Worm (Caenorhabditis elegans): ENCODE measurements around the gene F56C4.4.

F56C4.4 gene

ce11 chrIV:10596505-10596904, 34.6 kb downstream of the F56C4.4 start, which contains the start of gene C43F9.11:
TSS of gene C43F9.11 (plus strand) at chrIV:10596805.
- TF ChIP-seq ceh-13 (GFP tag; optimal IDR thresholded peaks at IDR 0.05), result no peak
- TF ChIP-seq aly-1 (tag; optimal IDR thresholded peaks at IDR 0.05), result no peak
- no peak for TF ChIP-seq tbx-37 (GFP tag; conservative IDR thresholded peaks at IDR 0.05)
- TF ChIP-seq tbx-11 (GFP tag; IDR thresholded peaks at IDR 0.05), result no peak
- TF ChIP-seq hnd-1 (tag; optimal IDR thresholded peaks at IDR 0.05), result no peak
- no peak for TF ChIP-seq scrt-1 (GFP tag; IDR thresholded peaks at IDR 0.05)
- TF ChIP-seq hmbx-1 (tag; optimal IDR thresholded peaks at IDR 0.05), result no peak
- TF ChIP-seq hmg-4 (GFP tag; optimal IDR thresholded peaks at IDR 0.05), result no peak
- no peak for TF ChIP-seq sea-1 (GFP tag; conservative IDR thresholded peaks at IDR 0.05)
- TF ChIP-seq F13C5.2 (tag; optimal IDR thresholded peaks at IDR 0.05), result no peak
- TF ChIP-seq B0310.2 (tag; optimal IDR thresholded peaks at IDR 0.05), result no peak
- TF ChIP-seq flt-1 (GFP tag; IDR thresholded peaks at IDR 0.05), result no peak
- TF ChIP-seq tra-4 (tag; optimal IDR thresholded peaks at IDR 0.05), result no peak
- no peak for TF ChIP-seq ceh-36 (tag; optimal IDR thresholded peaks at IDR 0.05)
- TF ChIP-seq pes-1 (GFP tag; IDR thresholded peaks at IDR 0.05), result no peak
- no peak for TF ChIP-seq ama-1 (optimal IDR thresholded peaks at IDR 0.05)

- TF ChIP-seq ets-7 (tag; optimal IDR thresholded peaks at IDR 0.05), result no peak
- no peak for TF ChIP-seq ama-1 (optimal IDR thresholded peaks at IDR 0.05)
Observed at ce11 chrIV:10593570-10593969, 37.5 kb downstream of the F56C4.4 start, which contains the start of gene C43F9.7. TSS of gene C43F9.7 (minus strand) at chrIV:10593670.

ce11 chrIV:10590649-10591048, 40.4 kb downstream of the F56C4.4 start, which contains the start of the genes C43F9.5 and nkb-2:
TSS of gene C43F9.5 (minus strand) at chrIV:10590749.
TSS of gene nkb-2 (plus strand) at chrIV:10590925.
- TF ChIP-seq hnd-1 (tag; optimal IDR thresholded peaks at IDR 0.05) (no peak), pes-1 (GFP tag; IDR thresholded peaks at IDR 0.05) (no peak), aly-1 (tag; optimal IDR thresholded peaks at IDR 0.05) (no peak), sea-1 (GFP tag; conservative IDR thresholded peaks at IDR 0.05) (no peak), tra-4 (tag; optimal IDR thresholded peaks at IDR 0.05) (no peak), tbx-37 (GFP tag; conservative IDR thresholded peaks at IDR 0.05) (no peak), ets-7 (tag; optimal IDR thresholded peaks at IDR 0.05) (no peak), hmg-4 (GFP tag; optimal IDR thresholded peaks at IDR 0.05) (no peak), F13C5.2 (tag; optimal IDR thresholded peaks at IDR 0.05) (no peak), tbx-11 (GFP tag; IDR thresholded peaks at IDR 0.05) (no peak), scrt-1 (GFP tag; IDR thresholded peaks at IDR 0.05) (no peak)

- TF ChIP-seq ceh-13 (GFP tag; optimal IDR thresholded peaks at IDR 0.05), result no peak
- no peak for TF ChIP-seq hnd-1 (tag; optimal IDR thresholded peaks at IDR 0.05)
- no peak for TF ChIP-seq pes-1 (GFP tag; IDR thresholded peaks at IDR 0.05)
- TF ChIP-seq B0310.2 (tag; optimal IDR thresholded peaks at IDR 0.05), result no peak
- no peak for TF ChIP-seq ets-7 (tag; optimal IDR thresholded peaks at IDR 0.05)
- TF ChIP-seq tbx-11 (GFP tag; IDR thresholded peaks at IDR 0.05), result no peak
- TF ChIP-seq hmg-4 (GFP tag; optimal IDR thresholded peaks at IDR 0.05), result no peak
- no peak for TF ChIP-seq F13C5.2 (tag; optimal IDR thresholded peaks at IDR 0.05)
- TF ChIP-seq tbx-37 (GFP tag; conservative IDR thresholded peaks at IDR 0.05), result no peak
- no peak for TF ChIP-seq hmbx-1 (tag; optimal IDR thresholded peaks at IDR 0.05)
- no peak for TF ChIP-seq sea-1 (GFP tag; conservative IDR thresholded peaks at IDR 0.05)
- TF ChIP-seq tra-4 (tag; optimal IDR thresholded peaks at IDR 0.05), result no peak
- TF ChIP-seq flt-1 (GFP tag; IDR thresholded peaks at IDR 0.05), result no peak
- TF ChIP-seq ama-1 (optimal IDR thresholded peaks at IDR 0.05), result no peak
- TF ChIP-seq scrt-1 (GFP tag; IDR thresholded peaks at IDR 0.05), result no peak
Observed at ce11 chrIV:10589072-10589471, 42.0 kb downstream of the F56C4.4 start, which contains the start of gene C43F9.4. TSS of gene C43F9.4 (minus strand) at chrIV:10589172.

- TF ChIP-seq sea-1 (GFP tag; conservative IDR thresholded peaks at IDR 0.05), result no peak
- TF ChIP-seq hmg-4 (GFP tag; optimal IDR thresholded peaks at IDR 0.05), result no peak
- no peak for TF ChIP-seq hmbx-1 (tag; optimal IDR thresholded peaks at IDR 0.05)
- TF ChIP-seq tbx-11 (GFP tag; IDR thresholded peaks at IDR 0.05), result no peak
- TF ChIP-seq pes-1 (GFP tag; IDR thresholded peaks at IDR 0.05), result no peak
- no peak for TF ChIP-seq ceh-36 (tag; optimal IDR thresholded peaks at IDR 0.05)
- no peak for TF ChIP-seq F13C5.2 (tag; optimal IDR thresholded peaks at IDR 0.05)
- TF ChIP-seq ama-1 (optimal IDR thresholded peaks at IDR 0.05), result no peak
- TF ChIP-seq B0310.2 (tag; optimal IDR thresholded peaks at IDR 0.05), result no peak
- TF ChIP-seq ceh-13 (GFP tag; optimal IDR thresholded peaks at IDR 0.05), result no peak
- TF ChIP-seq hnd-1 (tag; optimal IDR thresholded peaks at IDR 0.05), result no peak
Observed at ce11 chrIV:10584237-10584636, 46.8 kb downstream of the F56C4.4 start, which contains the start of gene oac-8. TSS of gene oac-8 (plus strand) at chrIV:10584537.
